Fruit fly (Drosophila melanogaster) whole organism, embryonic: ENCODE measurements around the gene RtcB.
A peak's percentile ranks its signal among the peaks of the same experiment; 100 is the strongest.

Source experiments
- Abd-B ChIP-seq: fragments of 200-800 bp; sonication (Bioruptor generic); optimal IDR thresholded peaks from 2 replicates; lab custom pipeline; 2018; ENCODE audit warnings: missing biosample characterization, mild to moderate bottlenecking, missing genetic modification characterization, moderate library complexity
- Adf1 ChIP-seq: fragments of 200-800 bp; sonication (Bioruptor generic); IDR thresholded peaks from 2 replicates; pipeline ENCODE4 v1.3.6; 2022; ENCODE audit warnings: missing biosample characterization, missing genetic modification characterization
- CG10979 ChIP-seq: fragments of 200-800 bp; sonication (Bioruptor generic); optimal IDR thresholded peaks from 2 replicates; lab custom pipeline; 2018; ENCODE audit warnings: missing biosample characterization, mild to moderate bottlenecking, missing genetic modification characterization, moderate library complexity
- CG11085 ChIP-seq: fragments of 200-800 bp; sonication (Bioruptor generic); IDR thresholded peaks from 2 replicates; pipeline ENCODE4 v1.3.6; 2022; ENCODE audit warnings: missing biosample characterization, missing genetic modification characterization
- CG11093 ChIP-seq: fragments of 200-800 bp; sonication (Bioruptor generic); IDR thresholded peaks from 3 replicates; pipeline ENCODE4 v1.3.6; 2022; ENCODE audit warnings: missing biosample characterization, missing genetic modification characterization
- CG12071 ChIP-seq: fragments of 200-800 bp; sonication (Bioruptor generic); optimal IDR thresholded peaks from 3 replicates; lab custom pipeline; 2018; ENCODE audit warnings: missing biosample characterization, mild to moderate bottlenecking, missing genetic modification characterization
- CG18262 ChIP-seq: fragments of 200-800 bp; optimal IDR thresholded peaks from 3 replicates; lab custom pipeline; 2019; ENCODE audit warnings: missing biosample characterization, mild to moderate bottlenecking, missing genetic modification characterization, moderate library complexity
- CG18599 ChIP-seq: fragments of 200-800 bp; sonication (Bioruptor generic); optimal IDR thresholded peaks from 3 replicates; lab custom pipeline; 2017; ENCODE audit warnings: missing biosample characterization, missing genetic modification characterization, mild to moderate bottlenecking, moderate library complexity, missing genetic modification reagents
- CG2678 ChIP-seq: fragments of 200-800 bp; sonication (Bioruptor generic); optimal IDR thresholded peaks from 3 replicates; lab custom pipeline; 2019; ENCODE audit warnings: missing biosample characterization, mild to moderate bottlenecking, missing genetic modification characterization, moderate library complexity
- CG32767 ChIP-seq: fragments of 200-800 bp; sonication (Bioruptor generic); IDR thresholded peaks from 2 replicates; pipeline ENCODE4 v1.3.6; 2022; ENCODE audit warnings: missing biosample characterization, missing genetic modification characterization
- CG4360 ChIP-seq: fragments of 200-800 bp; sonication (Bioruptor generic); IDR thresholded peaks from 2 replicates; pipeline ENCODE4 v1.3.6; 2022; ENCODE audit warnings: missing biosample characterization, missing genetic modification characterization
- CG4820 ChIP-seq: fragments of 200-800 bp; sonication (Bioruptor generic); optimal IDR thresholded peaks from 3 replicates; lab custom pipeline; 2016; ENCODE audit warnings: missing biosample characterization, missing genetic modification characterization
- CG6791 ChIP-seq: fragments of 200-800 bp; sonication (Bioruptor generic); IDR thresholded peaks from 3 replicates; pipeline ENCODE4 v1.3.6; 2022; ENCODE audit warnings: missing biosample characterization, missing genetic modification characterization; ENCODE audit not compliant: partially characterized antibody
- CG7928 ChIP-seq: fragments of 200-800 bp; sonication (Bioruptor generic); optimal IDR thresholded peaks from 2 replicates; lab custom pipeline; 2017; ENCODE audit warnings: missing biosample characterization, mild to moderate bottlenecking, missing genetic modification characterization
- CG8478 ChIP-seq: fragments of >200 bp; optimal IDR thresholded peaks from 2 replicates; lab custom pipeline; 2018
- CG9215 ChIP-seq: fragments of 200-800 bp; sonication (Bioruptor generic); IDR thresholded peaks from 2 replicates; pipeline ENCODE4 v1.3.6; 2022; ENCODE audit warnings: missing biosample characterization, missing genetic modification characterization
- CG9932 ChIP-seq: fragments of 200-800 bp; sonication (Bioruptor generic); IDR thresholded peaks from 2 replicates; pipeline ENCODE4 v1.3.6; 2022; ENCODE audit warnings: missing biosample characterization, missing genetic modification characterization
- D ChIP-seq, 2 experiments: fragments of 200-800 bp in 1 of 2; fragments of >200 bp in 1 of 2; sonication (Bioruptor generic) in 1 of 2; optimal IDR thresholded peaks; 2 replicates in 1 of 2; 3 replicates in 1 of 2; lab custom pipeline; 2017; ENCODE audit warnings: mild to moderate bottlenecking in 1 of 2, missing biosample characterization in 1 of 2, missing genetic modification characterization in 1 of 2, missing genetic modification reagents in 1 of 2
- Deaf1 ChIP-seq: fragments of 200-800 bp; optimal IDR thresholded peaks from 3 replicates; lab custom pipeline; 2019; ENCODE audit warnings: missing biosample characterization, mild to moderate bottlenecking, missing genetic modification characterization, moderate library complexity
- Drgx ChIP-seq: fragments of 200-800 bp; sonication (Bioruptor generic); IDR thresholded peaks from 2 replicates; pipeline ENCODE4 v1.3.6; 2022; ENCODE audit warnings: missing biosample characterization, missing genetic modification characterization
- E2f2 ChIP-seq: fragments of 200-800 bp; sonication (Bioruptor generic); IDR thresholded peaks from 2 replicates; pipeline ENCODE4 v1.3.6; 2022; ENCODE audit warnings: missing biosample characterization, missing genetic modification characterization
- Gug ChIP-seq: fragments of 200-800 bp; sonication (Bioruptor generic); IDR thresholded peaks from 4 replicates; pipeline ENCODE4 v1.3.6; 2022; ENCODE audit warnings: missing biosample characterization, missing genetic modification characterization
- H2.0 ChIP-seq: fragments of 200-800 bp; sonication (Bioruptor generic); IDR thresholded peaks from 2 replicates; pipeline ENCODE4 v1.3.6; 2022; ENCODE audit warnings: missing biosample characterization, missing genetic modification characterization
- Hr51 ChIP-seq, 2 experiments: fragments of 200-800 bp; sonication (Bioruptor generic); optimal IDR thresholded peaks; 2 replicates in 1 of 2; 3 replicates in 1 of 2; lab custom pipeline; 2016 to 2018; ENCODE audit warnings: missing biosample characterization in 2 of 2, missing genetic modification characterization in 2 of 2, mild to moderate bottlenecking in 1 of 2, moderate library complexity in 1 of 2
- Myb ChIP-seq: fragments of 200-800 bp; sonication (Bioruptor generic); optimal IDR thresholded peaks from 2 replicates; lab custom pipeline; 2016; ENCODE audit warnings: missing biosample characterization, missing genetic modification characterization
- Nf-YB ChIP-seq: fragments of 200-800 bp; sonication (Bioruptor generic); optimal IDR thresholded peaks from 3 replicates; lab custom pipeline; 2019; ENCODE audit warnings: missing biosample characterization, mild to moderate bottlenecking, missing genetic modification characterization, moderate library complexity
- Nf-YC ChIP-seq: fragments of 200-800 bp; optimal IDR thresholded peaks from 3 replicates; lab custom pipeline; 2019; ENCODE audit warnings: missing biosample characterization, mild to moderate bottlenecking, missing genetic modification characterization, moderate library complexity
- Oli ChIP-seq: fragments of 200-800 bp; sonication (Bioruptor generic); optimal IDR thresholded peaks from 2 replicates; lab custom pipeline; 2018; ENCODE audit warnings: missing biosample characterization, mild to moderate bottlenecking, missing genetic modification characterization, moderate library complexity
- Poxn ChIP-seq: fragments of 200-800 bp; sonication (Bioruptor generic); IDR thresholded peaks from 2 replicates; pipeline ENCODE4 v1.3.6; 2022; ENCODE audit warnings: missing biosample characterization, missing genetic modification characterization
- Ptx1 ChIP-seq: fragments of 200-800 bp; sonication (Bioruptor generic); IDR thresholded peaks from 2 replicates; pipeline ENCODE4 v1.3.6; 2022; ENCODE audit warnings: missing biosample characterization, missing genetic modification characterization
- Rfx ChIP-seq: fragments of 200-800 bp; sonication (Bioruptor generic); IDR thresholded peaks from 2 replicates; pipeline ENCODE4 v1.3.6; 2022; ENCODE audit warnings: missing biosample characterization, missing genetic modification characterization
- Rx ChIP-seq: fragments of 200-800 bp; sonication (Bioruptor generic); IDR thresholded peaks from 2 replicates; pipeline ENCODE4 v1.3.6; 2022; ENCODE audit warnings: missing biosample characterization, missing genetic modification characterization
- Scr ChIP-seq: fragments of 200-800 bp; sonication (Bioruptor generic); IDR thresholded peaks from 2 replicates; pipeline ENCODE4 v1.3.6; 2022; ENCODE audit warnings: missing biosample characterization, missing genetic modification characterization; ENCODE audit not compliant: partially characterized antibody
- Stat92E ChIP-seq, 3 experiments: fragments of >200 bp in 2 of 3; fragments of 200-800 bp in 1 of 3; sonication (Bioruptor generic) in 1 of 3; optimal IDR thresholded peaks; 2 replicates each; lab custom pipeline; 2017 to 2019; ENCODE audit warnings: missing biosample characterization in 3 of 3, missing genetic modification characterization in 3 of 3, mild to moderate bottlenecking in 1 of 3, moderate library complexity in 1 of 3
- Trl ChIP-seq, 3 experiments: fragments of >200 bp in 2 of 3; fragments of 200-800 bp in 1 of 3; sonication (Bioruptor generic) in 1 of 3; optimal IDR thresholded peaks; 2 replicates in 1 of 3; 3 replicates in 2 of 3; lab custom pipeline; 2016 to 2017; ENCODE audit warnings: missing biosample characterization in 1 of 3, missing genetic modification characterization in 1 of 3
- abd-A ChIP-seq: fragments of 200-800 bp; sonication (Bioruptor generic); optimal IDR thresholded peaks from 3 replicates; lab custom pipeline; 2019; ENCODE audit warnings: missing biosample characterization, mild to moderate bottlenecking, missing genetic modification characterization, moderate library complexity
- cg ChIP-seq: fragments of 200-800 bp; sonication (Bioruptor generic); optimal IDR thresholded peaks from 3 replicates; lab custom pipeline; 2019; ENCODE audit warnings: missing biosample characterization, mild to moderate bottlenecking, missing genetic modification characterization, moderate library complexity
- chinmo ChIP-seq: fragments of 200-800 bp; sonication (Bioruptor generic); IDR thresholded peaks from 4 replicates; pipeline ENCODE4 v1.3.6; 2022; ENCODE audit warnings: missing biosample characterization, missing genetic modification characterization; ENCODE audit not compliant: partially characterized antibody
- ci ChIP-seq: fragments of 200-800 bp; sonication (Bioruptor generic); IDR thresholded peaks from 3 replicates; pipeline ENCODE4 v1.3.6; 2022; ENCODE audit warnings: missing biosample characterization, missing genetic modification characterization
- gce ChIP-seq: fragments of 200-800 bp; sonication (Bioruptor generic); IDR thresholded peaks from 3 replicates; pipeline ENCODE4 v1.3.6; 2022; ENCODE audit warnings: missing biosample characterization, missing genetic modification characterization
- kah ChIP-seq: fragments of 200-800 bp; sonication (Bioruptor generic); optimal IDR thresholded peaks from 2 replicates; lab custom pipeline; 2018; ENCODE audit warnings: missing biosample characterization, mild to moderate bottlenecking, missing genetic modification characterization
- lmd ChIP-seq: fragments of 200-800 bp; sonication (Bioruptor generic); IDR thresholded peaks from 2 replicates; pipeline ENCODE4 v1.3.6; 2022; ENCODE audit warnings: missing biosample characterization, missing genetic modification characterization
- nerfin-1 ChIP-seq: fragments of 200-800 bp; sonication (Bioruptor generic); optimal IDR thresholded peaks from 3 replicates; lab custom pipeline; 2019; ENCODE audit warnings: missing biosample characterization, mild to moderate bottlenecking, missing genetic modification characterization, moderate library complexity
- otp ChIP-seq: fragments of 200-800 bp; sonication (Bioruptor generic); IDR thresholded peaks from 3 replicates; pipeline ENCODE4, ENCODE4 v1.3.6; 2022; ENCODE audit warnings: missing biosample characterization, missing genetic modification characterization
- pros ChIP-seq: fragments of 200-800 bp; sonication (Bioruptor generic); optimal IDR thresholded peaks from 3 replicates; lab custom pipeline; 2019; ENCODE audit warnings: missing biosample characterization, mild to moderate bottlenecking, missing genetic modification characterization, moderate library complexity
- psq ChIP-seq: fragments of 200-800 bp; sonication (Bioruptor generic); optimal IDR thresholded peaks from 2 replicates; lab custom pipeline; 2017; ENCODE audit warnings: missing biosample characterization, missing genetic modification characterization
- run ChIP-seq: fragments of 200-800 bp; sonication (Bioruptor generic); optimal IDR thresholded peaks from 3 replicates; lab custom pipeline; 2018; ENCODE audit warnings: missing biosample characterization, mild to moderate bottlenecking, missing genetic modification characterization
- sc ChIP-seq, 3 experiments: fragments of >200 bp in 2 of 3; fragments of 200-800 bp in 1 of 3; sonication (Bioruptor generic) in 1 of 3; optimal IDR thresholded peaks; 2 replicates in 2 of 3; 3 replicates in 1 of 3; lab custom pipeline; 2017; ENCODE audit warnings: mild to moderate bottlenecking in 1 of 3, missing biosample characterization in 1 of 3, missing genetic modification characterization in 1 of 3, missing genetic modification reagents in 1 of 3
- twi ChIP-seq: fragments of 200-800 bp; optimal IDR thresholded peaks from 2 replicates; lab custom pipeline; 2019; ENCODE audit warnings: missing biosample characterization, mild to moderate bottlenecking, missing genetic modification characterization, moderate library complexity
- wek ChIP-seq: fragments of 200-800 bp; sonication (Bioruptor generic); optimal IDR thresholded peaks from 3 replicates; lab custom pipeline; 2018; ENCODE audit warnings: missing biosample characterization, mild to moderate bottlenecking, missing genetic modification characterization, moderate library complexity

Gene RtcB

dm6 chr2L:19462898-19463297 is 32.5 kb downstream of the RtcB start:
- TF ChIP-seq Trl (optimal IDR thresholded peaks at IDR 0.05; lab: Kevin White, UChicago) (peak in 1 of 2 experiments; percentile 7), Trl (GFP tag; optimal IDR thresholded peaks at IDR 0.05; lab: Kevin White, UChicago) (no peak), abd-A (tag; lab: Kevin White, UChicago) (peak; percentile 73), Nf-YB (GFP tag; lab: Kevin White, UChicago) (peak; percentile 84), Rfx (0 out of 2 replicates have a peak, but pooled peaks have one; percentile 20), CG8478 (lab: Kevin White, UChicago) (peak; percentile 45), CG32767 (GFP tag; lab: Robert Waterston, UW) (no peak), CG9932 (GFP tag; lab: Robert Waterston, UW) (0 out of 2 replicates have a peak, but pooled peaks have one; percentile 31), CG6791 (GFP tag; lab: Robert Waterston, UW) (0 out of 3 replicates have a peak, but pooled peaks have one; percentile 15), CG4360 (GFP tag; lab: Robert Waterston, UW) (peak; percentile 13; the same call in 1 of the 2 replicates), Deaf1 (peak; percentile 76), Drgx (0 out of 2 replicates have a peak, but pooled peaks have one; percentile 5), Adf1 (GFP tag; lab: Robert Waterston, UW) (peak; percentile 7; the same call in 1 of the 2 replicates), CG7928 (GFP tag; lab: Kevin White, UChicago) (no peak), pros (GFP tag; lab: Kevin White, UChicago) (no peak), cg (peak; percentile 78), CG11093 (no peak), Nf-YC (tag; lab: Kevin White, UChicago) (peak; percentile 93), psq (GFP tag; lab: Kevin White, UChicago) (no peak), Ptx1 (GFP tag; lab: Robert Waterston, UW) (no peak), sc (optimal IDR thresholded peaks at IDR 0.05; lab: Kevin White, UChicago) (no peak), sc (GFP tag; optimal IDR thresholded peaks at IDR 0.05; lab: Kevin White, UChicago) (no peak), lmd (GFP tag; lab: Robert Waterston, UW) (no peak), nerfin-1 (peak; percentile 28), chinmo (0 out of 4 replicates have a peak, but pooled peaks have one; percentile 34), twi (tag; lab: Kevin White, UChicago) (no peak)

dm6 chr2L:19463405-19463804 is 33.0 kb downstream of the RtcB start:
- TF ChIP-seq Abd-B (GFP tag; lab: Kevin White, UChicago) (peak; percentile 9), ci (GFP tag; lab: Robert Waterston, UW) (no peak), otp (GFP tag; lab: Robert Waterston, UW) (no peak), Myb (no peak), Gug (GFP tag; lab: Robert Waterston, UW) (no peak), CG18599 (GFP tag; lab: Kevin White, UChicago) (peak; percentile 19), wek (GFP tag; lab: Kevin White, UChicago) (no peak), run (no peak), CG11085 (GFP tag; lab: Robert Waterston, UW) (no peak), H2.0 (GFP tag; lab: Robert Waterston, UW) (no peak), CG4820 (GFP tag; lab: Kevin White, UChicago) (no peak), Rx (GFP tag; lab: Robert Waterston, UW) (no peak), CG12071 (GFP tag; lab: Kevin White, UChicago) (no peak), gce (GFP tag; lab: Robert Waterston, UW) (no peak), D (optimal IDR thresholded peaks at IDR 0.05; lab: Kevin White, UChicago) (no peak), D (GFP tag; optimal IDR thresholded peaks at IDR 0.05; lab: Kevin White, UChicago) (no peak), kah (GFP tag; lab: Kevin White, UChicago) (no peak), Scr (no peak), CG10979 (tag; lab: Kevin White, UChicago) (peak; percentile 33), CG9215 (no peak), Stat92E (GFP tag; optimal IDR thresholded peaks at IDR 0.05; lab: Kevin White, UChicago) (no peak), E2f2 (GFP tag; lab: Robert Waterston, UW) (no peak), CG18262 (tag; lab: Kevin White, UChicago) (peak; percentile 57), Hr51 (GFP tag; optimal IDR thresholded peaks at IDR 0.05; lab: Kevin White, UChicago) (no peak), Poxn (GFP tag; lab: Robert Waterston, UW) (no peak), CG2678 (tag; lab: Kevin White, UChicago) (peak; percentile 44), Oli (tag; lab: Kevin White, UChicago) (peak; percentile 41)
